Fruit fly (Drosophila melanogaster): ENCODE measurements around the gene RYa-R.
A peak's percentile ranks its signal among the peaks of the same experiment; 100 is the strongest.

dm6 chr3R:26989802-26990509 is 6.8 kb upstream of the RYa-R start, which contains the start of gene CG31076:
- TF ChIP-seq CTCF (optimal IDR thresholded peaks at IDR 0.05) (peak; percentile 78 to 81), CG8478 (optimal IDR thresholded peaks at IDR 0.05) (no peak)
